Worm (Caenorhabditis elegans) whole organism, mixed stage, embryonic: Measurements from ENCODE around the gene fbxb-63.

Source experiments
- M03D4.4 ChIP-seq: sonication (generic microtip); optimal IDR thresholded peaks from 2 replicates; lab custom pipeline; 2017; ENCODE audit warnings: mild to moderate bottlenecking, missing genetic modification characterization, missing compliant biosample characterization
- bed-3 ChIP-seq: fragments of 200-800 bp; sonication (Bioruptor generic); optimal IDR thresholded peaks from 3 replicates; lab custom pipeline; 2018; ENCODE audit warnings: mild to moderate bottlenecking, missing genetic modification characterization, moderate library complexity, missing compliant biosample characterization
- blmp-1 ChIP-seq: fragments of 150-350 bp; optimal IDR thresholded peaks from 2 replicates; lab custom pipeline; 2014; ENCODE audit warnings: missing biosample characterization, missing genetic modification characterization
- ceh-39 ChIP-seq: fragments of 150-350 bp; optimal IDR thresholded peaks from 2 replicates; lab custom pipeline; 2014; ENCODE audit warnings: missing biosample characterization, missing genetic modification characterization
- ceh-43 ChIP-seq: fragments of 200-800 bp; sonication (Bioruptor generic); optimal IDR thresholded peaks from 2 replicates; lab custom pipeline; 2018; ENCODE audit warnings: mild to moderate bottlenecking, missing genetic modification characterization, moderate library complexity, missing compliant biosample characterization
- ces-1 ChIP-seq: fragments of 150-350 bp; optimal IDR thresholded peaks from 2 replicates; lab custom pipeline; 2014; ENCODE audit warnings: missing biosample characterization, missing genetic modification reagents, missing genetic modification characterization
- cnd-1 ChIP-seq: fragments of 200-800 bp; sonication (Bioruptor generic); optimal IDR thresholded peaks from 2 replicates; lab custom pipeline; 2018; ENCODE audit warnings: mild to moderate bottlenecking, missing genetic modification characterization, missing compliant biosample characterization
- drap-1 ChIP-seq: fragments of 200-800 bp; sonication (Bioruptor generic); optimal IDR thresholded peaks from 3 replicates; lab custom pipeline; 2018; ENCODE audit warnings: mild to moderate bottlenecking, missing genetic modification characterization, missing compliant biosample characterization
- elt-1 ChIP-seq: sonication (generic microtip); optimal IDR thresholded peaks from 2 replicates; lab custom pipeline; 2017; ENCODE audit warnings: missing genetic modification characterization, mild to moderate bottlenecking, missing compliant biosample characterization, antibody characterized with exemption, moderate library complexity, borderline replicate concordance; ENCODE audit not compliant: insufficient read depth
- elt-3 ChIP-seq: fragments of 150-350 bp; optimal IDR thresholded peaks from 2 replicates; lab custom pipeline; 2014; ENCODE audit warnings: missing biosample characterization, missing genetic modification characterization
- ham-2 ChIP-seq: fragments of 200-800 bp; sonication (Bioruptor generic); optimal IDR thresholded peaks from 2 replicates; lab custom pipeline; 2018; ENCODE audit warnings: mild to moderate bottlenecking, missing genetic modification characterization, missing compliant biosample characterization
- hlh-1 ChIP-seq: fragments of 150-350 bp; optimal IDR thresholded peaks from 2 replicates; lab custom pipeline; 2014; ENCODE audit warnings: missing biosample characterization, missing genetic modification reagents, missing genetic modification characterization
- lin-13 ChIP-seq: fragments of 150-350 bp; optimal IDR thresholded peaks from 2 replicates; lab custom pipeline; 2014; ENCODE audit warnings: missing biosample characterization, missing genetic modification characterization
- lin-32 ChIP-seq: fragments of 200-800 bp; sonication (Bioruptor generic); optimal IDR thresholded peaks from 2 replicates; lab custom pipeline; 2018; ENCODE audit warnings: mild to moderate bottlenecking, missing genetic modification characterization, missing compliant biosample characterization
- lsy-2 ChIP-seq: fragments of 150-350 bp; optimal IDR thresholded peaks from 2 replicates; lab custom pipeline; 2014; ENCODE audit warnings: missing biosample characterization, missing genetic modification characterization
- mab-5 ChIP-seq: fragments of 150-350 bp; optimal IDR thresholded peaks from 2 replicates; lab custom pipeline; 2014; ENCODE audit warnings: missing biosample characterization, missing genetic modification characterization
- mep-1 ChIP-seq: fragments of 150-350 bp; optimal IDR thresholded peaks from 2 replicates; lab custom pipeline; 2017; ENCODE audit warnings: missing biosample characterization, missing genetic modification reagents, missing genetic modification characterization, inconsistent platforms
- nhr-12 ChIP-seq: fragments of 150-350 bp; optimal IDR thresholded peaks from 2 replicates; lab custom pipeline; 2014; ENCODE audit warnings: missing biosample characterization, missing genetic modification characterization
- nhr-237 ChIP-seq: fragments of 150-350 bp; optimal IDR thresholded peaks from 2 replicates; lab custom pipeline; 2014; ENCODE audit warnings: missing biosample characterization, missing genetic modification characterization
- nhr-28 ChIP-seq: fragments of 150-350 bp; optimal IDR thresholded peaks from 2 replicates; lab custom pipeline; 2014; ENCODE audit warnings: missing biosample characterization, missing genetic modification characterization
- nhr-76 ChIP-seq: sonication (generic microtip); optimal IDR thresholded peaks from 2 replicates; lab custom pipeline; 2017; ENCODE audit warnings: missing biosample characterization, missing genetic modification characterization
- pha-4 ChIP-seq: fragments of 150-350 bp; optimal IDR thresholded peaks from 2 replicates; lab custom pipeline; 2018; ENCODE audit warnings: missing biosample characterization, missing genetic modification reagents, missing genetic modification characterization
- sem-2 ChIP-seq: fragments of 200-800 bp; sonication (Bioruptor generic); optimal IDR thresholded peaks from 2 replicates; lab custom pipeline; 2018; ENCODE audit warnings: mild to moderate bottlenecking, missing genetic modification characterization, missing compliant biosample characterization
- snpc-4 ChIP-seq: fragments of 150-350 bp; optimal IDR thresholded peaks from 2 replicates; lab custom pipeline; 2014; ENCODE audit warnings: missing biosample characterization, missing genetic modification characterization
- sptf-1 ChIP-seq: sonication (generic microtip); optimal IDR thresholded peaks from 2 replicates; lab custom pipeline; 2017; ENCODE audit warnings: mild to moderate bottlenecking, missing genetic modification characterization, moderate library complexity, missing compliant biosample characterization
- tbx-8 ChIP-seq: fragments of 200-800 bp; sonication (Bioruptor generic); optimal IDR thresholded peaks from 2 replicates; lab custom pipeline; 2018; ENCODE audit warnings: mild to moderate bottlenecking, missing genetic modification characterization, moderate library complexity, missing compliant biosample characterization
- unc-120 ChIP-seq: sonication (generic microtip); optimal IDR thresholded peaks from 2 replicates; lab custom pipeline; 2017; ENCODE audit warnings: missing genetic modification characterization, missing compliant biosample characterization; ENCODE audit not compliant: poor library complexity, severe bottlenecking
- unc-39 ChIP-seq: fragments of 150-350 bp; optimal IDR thresholded peaks from 2 replicates; lab custom pipeline; 2014; ENCODE audit warnings: missing biosample characterization, missing genetic modification characterization
- unc-62 ChIP-seq: fragments of 150-350 bp; optimal IDR thresholded peaks from 2 replicates; lab custom pipeline; 2014; ENCODE audit warnings: missing biosample characterization, missing genetic modification reagents, missing genetic modification characterization
- zip-8 ChIP-seq: fragments of 150-350 bp; optimal IDR thresholded peaks from 2 replicates; lab custom pipeline; 2014; ENCODE audit warnings: missing biosample characterization, missing genetic modification characterization
- ztf-11 ChIP-seq: fragments of 150-350 bp; optimal IDR thresholded peaks from 2 replicates; lab custom pipeline; 2014; ENCODE audit warnings: missing biosample characterization, missing genetic modification characterization

The fbxb-63 gene

DNA sequence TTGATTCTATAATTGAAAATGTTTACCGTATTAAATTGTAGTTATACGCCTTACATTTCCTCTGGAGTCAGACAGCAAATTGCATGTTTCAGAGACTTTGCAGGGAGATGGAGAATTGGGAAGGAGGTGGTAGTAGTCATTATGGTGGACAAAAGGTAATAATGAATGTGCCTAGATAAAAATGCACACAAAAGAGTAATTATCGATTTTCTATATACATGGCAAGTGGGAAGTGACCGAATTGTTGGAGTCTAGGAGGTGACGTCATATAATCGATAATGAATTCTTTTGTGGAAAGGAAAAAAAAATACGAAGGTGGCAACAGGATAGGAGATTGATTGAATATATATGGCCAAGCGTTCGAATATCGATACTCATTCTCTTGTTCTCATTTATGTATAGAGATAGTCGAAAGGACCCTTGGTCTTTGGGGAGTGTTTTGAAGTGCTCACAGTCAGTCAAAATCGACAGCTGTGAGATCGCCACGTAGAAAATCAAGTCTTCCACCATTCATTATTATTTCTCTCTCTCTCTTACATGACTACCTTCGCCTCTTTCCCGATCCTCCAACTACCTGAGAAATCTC lies at the start of gene fbxb-63, which contains the start of gene fbxb-61:
TSS of gene fbxb-63 (minus strand) at position 142 of the 586 bp plus-strand sequence.
TSS of gene fbxb-61 (plus strand) at position 536 of the 586 bp plus-strand sequence.
- TF ChIP-seq ceh-39 (tag; lab: Kevin White, UChicago), result peak; percentile 53
- no peak for TF ChIP-seq nhr-76 (tag; lab: Kevin White, UChicago)
- TF ChIP-seq sem-2, result no peak
- no peak for TF ChIP-seq zip-8 (tag; lab: Kevin White, UChicago)
- TF ChIP-seq unc-120, result no peak
- TF ChIP-seq lsy-2, result no peak
- no peak for TF ChIP-seq nhr-12
- TF ChIP-seq nhr-237 (tag; lab: Kevin White, UChicago), result no peak

- TF ChIP-seq elt-3 (tag; lab: Kevin White, UChicago) (no peak), unc-39 (tag; lab: Kevin White, UChicago) (no peak), mab-5 (tag; lab: Kevin White, UChicago) (no peak), hlh-1 (no peak), elt-1 (tag; lab: Kevin White, UChicago) (no peak), tbx-8 (GFP tag; lab: Kevin White, UChicago) (no peak), drap-1 (no peak), snpc-4 (tag; lab: Kevin White, UChicago) (no peak)
Observed at ce11 chrV:19351944-19352343, 48.4 kb upstream of the fbxb-63 start.

DNA sequence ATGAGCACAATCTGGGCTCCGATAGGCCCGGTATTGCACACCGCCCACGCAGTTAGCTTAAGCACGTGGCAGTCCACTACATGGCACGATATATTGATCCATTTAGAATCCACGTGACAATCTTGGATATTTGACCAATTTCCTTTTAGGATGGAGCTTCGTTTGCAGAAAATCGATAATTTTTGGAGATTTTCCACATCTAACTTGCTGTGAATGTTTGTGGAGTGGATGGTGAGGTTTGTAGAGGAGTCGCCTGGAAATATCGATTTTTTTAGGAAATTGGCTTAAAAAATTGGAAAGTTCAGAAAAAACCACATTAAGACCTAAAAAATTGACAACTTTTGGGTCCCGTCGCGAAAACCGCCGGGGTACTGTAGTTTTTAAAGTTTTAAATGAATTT lies 33.8 kb upstream of the fbxb-63 start:
- TF ChIP-seq ceh-39 (tag; lab: Kevin White, UChicago), result no peak
- TF ChIP-seq tbx-8 (GFP tag; lab: Kevin White, UChicago), result no peak
- TF ChIP-seq ces-1, result no peak
- TF ChIP-seq hlh-1, result no peak
- TF ChIP-seq cnd-1 (tag; lab: Kevin White, UChicago), result no peak
- TF ChIP-seq ceh-43, result no peak
- no peak for TF ChIP-seq elt-3 (tag; lab: Kevin White, UChicago)
- TF ChIP-seq snpc-4 (tag; lab: Kevin White, UChicago), result no peak
- TF ChIP-seq unc-120, result no peak
- no peak for TF ChIP-seq sptf-1 (tag; lab: Kevin White, UChicago)
- no peak for TF ChIP-seq lin-32
- no peak for TF ChIP-seq blmp-1 (tag; lab: Kevin White, UChicago)
- TF ChIP-seq drap-1, result no peak
- no peak for TF ChIP-seq bed-3 (GFP tag; lab: Kevin White, UChicago)
- TF ChIP-seq mab-5 (tag; lab: Kevin White, UChicago), result no peak
- no peak for TF ChIP-seq ztf-11
- no peak for TF ChIP-seq sem-2
- TF ChIP-seq nhr-28 (tag; lab: Kevin White, UChicago), result no peak
- no peak for TF ChIP-seq ham-2 (GFP tag; lab: Kevin White, UChicago)
- TF ChIP-seq pha-4 (tag; lab: Kevin White, UChicago), result no peak

DNA sequence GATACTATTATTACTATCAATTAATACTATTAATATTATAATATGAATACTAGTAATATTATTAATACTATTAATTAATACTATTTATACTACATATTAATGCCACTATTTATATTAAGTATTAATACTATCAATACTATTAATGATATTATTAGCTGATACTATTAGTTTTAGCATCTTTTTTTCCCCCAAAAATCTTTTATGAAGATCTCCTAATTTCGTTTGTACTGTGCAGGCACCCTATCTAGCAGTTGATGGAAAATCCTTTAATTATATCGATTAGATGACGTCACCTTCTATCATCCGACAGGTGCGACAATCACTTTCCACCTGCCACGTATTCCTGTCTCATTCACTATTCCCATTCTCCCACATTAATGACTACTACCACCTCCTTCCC lies 25.7 kb upstream of the fbxb-63 start, which contains the start of gene fbxb-65:
TSS of gene fbxb-65 (plus strand) at position 301 of the 400 bp plus-strand sequence.
- TF ChIP-seq ceh-39 (tag; lab: Kevin White, UChicago) (no peak), cnd-1 (tag; lab: Kevin White, UChicago) (no peak), nhr-12 (no peak), blmp-1 (tag; lab: Kevin White, UChicago) (no peak), sem-2 (no peak), nhr-237 (tag; lab: Kevin White, UChicago) (no peak), unc-62 (GFP tag; lab: Kevin White, UChicago) (no peak), zip-8 (tag; lab: Kevin White, UChicago) (no peak), lsy-2 (no peak), elt-3 (tag; lab: Kevin White, UChicago) (no peak), ceh-43 (no peak), bed-3 (GFP tag; lab: Kevin White, UChicago) (no peak), snpc-4 (tag; lab: Kevin White, UChicago) (no peak)

- TF ChIP-seq nhr-76 (tag; lab: Kevin White, UChicago) (no peak), drap-1 (no peak), nhr-12 (no peak), unc-120 (no peak), ceh-43 (no peak), sptf-1 (tag; lab: Kevin White, UChicago) (no peak), mep-1 (no peak), lin-13 (no peak), tbx-8 (GFP tag; lab: Kevin White, UChicago) (no peak), M03D4.4 (tag; lab: Kevin White, UChicago) (no peak)
- TF ChIP-seq, all 35 proteins: peak for 0
Observed at ce11 chrV:19325436-19325835, 21.9 kb upstream of the fbxb-63 start.
